Worm (Caenorhabditis elegans) whole organism, L4 larva: ENCODE measurements around the gene dao-6.

Experiments used
- D1046.2 ChIP-seq: fragments of 200-800 bp; sonication (Bioruptor generic); IDR thresholded peaks from 2 replicates; pipeline ENCODE4 v1.3.6; 2022; ENCODE audit warnings: missing genetic modification characterization, missing compliant biosample characterization
- F37D6.2 ChIP-seq: sonication (generic microtip); optimal IDR thresholded peaks from 2 replicates; lab custom pipeline; 2016; ENCODE audit warnings: mild to moderate bottlenecking, missing genetic modification characterization, missing compliant biosample characterization
- T26A8.4 ChIP-seq: fragments of 200-800 bp; sonication (Bioruptor generic); IDR thresholded peaks from 2 replicates; pipeline ENCODE4 v1.3.6; 2022; ENCODE audit warnings: missing genetic modification characterization, missing compliant biosample characterization
- Y105C5A.15 ChIP-seq: fragments of 200-800 bp; sonication (Bioruptor generic); IDR thresholded peaks from 2 replicates; pipeline ENCODE4 v1.3.6; 2022; ENCODE audit warnings: missing genetic modification characterization, missing compliant biosample characterization
- aha-1 ChIP-seq: fragments of 150-350 bp; peaks from one replicate; lab custom pipeline; 2014; ENCODE audit warnings: missing biosample characterization, missing genetic modification characterization
- arid-1 ChIP-seq: fragments of 200-800 bp; sonication (Bioruptor generic); conservative IDR thresholded peaks from 2 replicates; pipeline ENCODE4 v1.3.6; 2022; ENCODE audit warnings: missing genetic modification reagents, missing genetic modification characterization, missing compliant biosample characterization
- ceh-44 ChIP-seq: fragments of 200-800 bp; sonication (Bioruptor generic); IDR thresholded peaks from 2 replicates; pipeline ENCODE4 v1.3.6; 2022; ENCODE audit warnings: missing genetic modification reagents, missing genetic modification characterization, missing compliant biosample characterization
- ces-1 ChIP-seq: fragments of 150-350 bp; sonication (generic microtip); optimal IDR thresholded peaks from 4 replicates; lab custom pipeline; 2014; ENCODE audit warnings: missing biosample characterization, missing genetic modification reagents, missing genetic modification characterization
- ctbp-1 ChIP-seq: fragments of 200-800 bp; sonication (Bioruptor generic); IDR thresholded peaks from 2 replicates; pipeline ENCODE4 v1.3.6; 2022; ENCODE audit warnings: missing genetic modification reagents, missing genetic modification characterization, missing compliant biosample characterization
- daf-16 ChIP-seq, 3 experiments: sonication (generic microtip); optimal IDR thresholded peaks; 2 replicates each; lab custom pipeline; 2016 to 2017; ENCODE audit warnings: missing genetic modification characterization in 3 of 3, missing genetic modification reagents in 3 of 3, mild to moderate bottlenecking in 2 of 3, missing compliant biosample characterization in 2 of 3, missing biosample characterization in 1 of 3, moderate library complexity in 1 of 3
- dpl-1 ChIP-seq: fragments of 150-350 bp; optimal IDR thresholded peaks from 2 replicates; lab custom pipeline; 2014; ENCODE audit warnings: missing biosample characterization, missing genetic modification reagents, missing genetic modification characterization
- egl-43 ChIP-seq: fragments of 200-800 bp; sonication (Bioruptor generic); IDR thresholded peaks from 2 replicates; pipeline ENCODE4 v1.3.6; 2022; ENCODE audit warnings: missing genetic modification reagents, missing genetic modification characterization, missing compliant biosample characterization
- fkh-10 ChIP-seq: fragments of 150-350 bp; optimal IDR thresholded peaks from 2 replicates; lab custom pipeline; 2014; ENCODE audit warnings: missing biosample characterization, missing genetic modification reagents, missing genetic modification characterization
- hlh-11 ChIP-seq: fragments of 200-800 bp; sonication (Bioruptor generic); optimal IDR thresholded peaks from 2 replicates; lab custom pipeline; 2018; ENCODE audit warnings: mild to moderate bottlenecking, missing genetic modification characterization, missing compliant biosample characterization
- hmg-1.1 ChIP-seq: fragments of 200-800 bp; sonication (Bioruptor generic); IDR thresholded peaks from 2 replicates; pipeline ENCODE4 v1.3.6; 2022; ENCODE audit warnings: missing genetic modification reagents, missing genetic modification characterization, missing compliant biosample characterization
- lin-13 ChIP-seq: fragments of 150-350 bp; optimal IDR thresholded peaks from 2 replicates; lab custom pipeline; 2014; ENCODE audit warnings: missing biosample characterization, missing genetic modification reagents, missing genetic modification characterization
- lin-38 ChIP-seq: fragments of 200-800 bp; sonication (Bioruptor generic); IDR thresholded peaks from 2 replicates; pipeline ENCODE4 v1.3.6; 2022; ENCODE audit warnings: missing genetic modification reagents, missing genetic modification characterization, missing compliant biosample characterization
- mdl-1 ChIP-seq, 2 experiments: fragments of 150-350 bp in 1 of 2; sonication (generic microtip) in 1 of 2; optimal IDR thresholded peaks; 2 replicates each; lab custom pipeline; 2014 to 2017; ENCODE audit warnings: missing biosample characterization in 2 of 2, missing genetic modification characterization in 2 of 2
- mdt-29 ChIP-seq: fragments of 200-800 bp; sonication (Bioruptor generic); IDR thresholded peaks from 2 replicates; pipeline ENCODE4 v1.3.6; 2022; ENCODE audit warnings: missing genetic modification reagents, missing genetic modification characterization, missing compliant biosample characterization
- mxl-3 ChIP-seq: fragments of 200-800 bp; sonication (Bioruptor generic); optimal IDR thresholded peaks from 2 replicates; lab custom pipeline; 2018; ENCODE audit warnings: mild to moderate bottlenecking, missing genetic modification characterization, missing compliant biosample characterization
- nhr-10 ChIP-seq: fragments of 150-350 bp; optimal IDR thresholded peaks from 2 replicates; lab custom pipeline; 2014; ENCODE audit warnings: missing biosample characterization, missing genetic modification characterization
- nhr-102 ChIP-seq: sonication (generic microtip); optimal IDR thresholded peaks from 2 replicates; lab custom pipeline; 2016; ENCODE audit warnings: mild to moderate bottlenecking, missing genetic modification characterization, moderate library complexity, missing compliant biosample characterization
- nhr-25 ChIP-seq: sonication (generic microtip); optimal IDR thresholded peaks from 2 replicates; lab custom pipeline; 2017; ENCODE audit warnings: missing genetic modification characterization, mild to moderate bottlenecking, missing compliant biosample characterization, antibody characterized with exemption, moderate library complexity, borderline replicate concordance; ENCODE audit not compliant: insufficient read depth
- nhr-28 ChIP-seq: fragments of 150-350 bp; optimal IDR thresholded peaks from 2 replicates; lab custom pipeline; 2014; ENCODE audit warnings: missing biosample characterization, missing genetic modification characterization
- nhr-77 ChIP-seq: fragments of 150-350 bp; optimal IDR thresholded peaks from 2 replicates; lab custom pipeline; 2014; ENCODE audit warnings: missing biosample characterization, missing genetic modification characterization
- pqm-1 ChIP-seq: sonication (generic microtip); optimal IDR thresholded peaks from 2 replicates; lab custom pipeline; 2017; ENCODE audit warnings: missing biosample characterization, missing genetic modification characterization
- rbr-2 ChIP-seq: sonication (generic microtip); optimal IDR thresholded peaks from 2 replicates; lab custom pipeline; 2016; ENCODE audit warnings: missing genotype, missing genetic modification characterization, missing compliant biosample characterization
- sdz-12 ChIP-seq: fragments of 200-800 bp; sonication (Bioruptor generic); optimal IDR thresholded peaks from 2 replicates; lab custom pipeline; 2018; ENCODE audit warnings: mild to moderate bottlenecking, missing genetic modification characterization, missing compliant biosample characterization
- set-16 ChIP-seq: fragments of 200-800 bp; sonication (Bioruptor generic); IDR thresholded peaks from 2 replicates; pipeline ENCODE4 v1.3.6; 2022; ENCODE audit warnings: missing genetic modification reagents, missing genetic modification characterization, missing compliant biosample characterization
- skn-1 ChIP-seq: fragments of 150-350 bp; optimal IDR thresholded peaks from 2 replicates; lab custom pipeline; 2014; ENCODE audit warnings: missing biosample characterization, missing genetic modification characterization
- snpc-1.2 ChIP-seq: fragments of 200-800 bp; sonication (Bioruptor generic); IDR thresholded peaks from 2 replicates; pipeline ENCODE4 v1.3.6; 2022; ENCODE audit warnings: missing genetic modification reagents, missing genetic modification characterization, missing compliant biosample characterization
- spr-3 ChIP-seq: fragments of 200-800 bp; sonication (Bioruptor generic); optimal IDR thresholded peaks from 2 replicates; lab custom pipeline; 2018; ENCODE audit warnings: mild to moderate bottlenecking, missing genetic modification characterization, missing compliant biosample characterization
- unc-130 ChIP-seq: sonication (generic microtip); optimal IDR thresholded peaks from 2 replicates; lab custom pipeline; 2016; ENCODE audit warnings: missing genetic modification reagents, missing genetic modification characterization, missing compliant biosample characterization
- unc-62 ChIP-seq, 3 experiments: fragments of 150-350 bp in 1 of 3; sonication (generic microtip); optimal IDR thresholded peaks in 2 of 3; peaks in 1 of 3; 1 replicate in 1 of 3; 2 replicates in 2 of 3; lab custom pipeline; 2014 to 2017; ENCODE audit warnings: missing biosample characterization in 3 of 3, missing genetic modification characterization in 3 of 3, missing genetic modification reagents in 3 of 3, missing genotype in 1 of 3
- vab-7 ChIP-seq: fragments of 200-800 bp; sonication (Bioruptor generic); IDR thresholded peaks from 2 replicates; pipeline ENCODE4 v1.3.6; 2022; ENCODE audit warnings: missing genetic modification reagents, missing genetic modification characterization, missing compliant biosample characterization
- zfp-3 ChIP-seq: fragments of 200-800 bp; sonication (Bioruptor generic); conservative IDR thresholded peaks from 2 replicates; pipeline ENCODE4 v1.3.6; 2022; ENCODE audit warnings: missing genetic modification reagents, missing genetic modification characterization, missing compliant biosample characterization
- zip-11 ChIP-seq: fragments of 200-800 bp; sonication (Bioruptor generic); IDR thresholded peaks from 2 replicates; pipeline ENCODE4 v1.3.6; 2022; ENCODE audit warnings: missing genetic modification characterization, missing compliant biosample characterization

dao-6 gene

ce11 chrIII:9702665-9703252 is 33.2 kb downstream of the dao-6 start (continued):
- TF ChIP-seq hmg-1.1 (GFP tag; lab: Robert Waterston, UW): peak; percentile 7; the same call in 1 of the 2 replicates
- TF ChIP-seq nhr-10: no peak
- TF ChIP-seq F37D6.2 (tag; lab: Kevin White, UChicago): peak; percentile 1
- 0 out of 2 replicates have a peak, but pooled peaks have one; percentile 15 for TF ChIP-seq egl-43

- TF ChIP-seq rbr-2 (no peak), daf-16 (GFP tag; optimal IDR thresholded peaks at IDR 0.05; lab: Kevin White, UChicago) (no peak), daf-16 (tag; optimal IDR thresholded peaks at IDR 0.05; lab: Kevin White, UChicago) (no peak), fkh-10 (no peak), aha-1 (peak; percentile 64), mxl-3 (GFP tag; lab: Kevin White, UChicago) (no peak), nhr-102 (tag; lab: Kevin White, UChicago) (no peak), zip-11 (no peak), unc-62 (GFP tag; optimal IDR thresholded peaks at IDR 0.05 in 1 of 2; lab: Kevin White, UChicago) (peak in 1 of 2 experiments; percentile 89), unc-62 (tag; optimal IDR thresholded peaks at IDR 0.05; lab: Kevin White, UChicago) (no peak), set-16 (GFP tag; lab: Robert Waterston, UW) (peak; percentile 35; the same call in 1 of the 2 replicates), hmg-1.1 (GFP tag; lab: Robert Waterston, UW) (peak; percentile 58), arid-1 (GFP tag; lab: Robert Waterston, UW) (0 out of 2 replicates have a peak, but pooled peaks have one; percentile 30), sdz-12 (no peak), lin-13 (GFP tag; lab: Kevin White, UChicago) (no peak), vab-7 (no peak), F37D6.2 (tag; lab: Kevin White, UChicago) (no peak)
Observed at ce11 chrIII:9701798-9702197, 34.2 kb downstream of the dao-6 start.

- TF ChIP-seq hlh-11 (tag; lab: Kevin White, UChicago) (peak; percentile 8), nhr-28 (tag; lab: Kevin White, UChicago) (peak; percentile 65), snpc-1.2 (GFP tag; lab: Robert Waterston, UW) (no peak), aha-1 (peak; percentile 97), mxl-3 (GFP tag; lab: Kevin White, UChicago) (peak; percentile 27), ceh-44 (GFP tag; lab: Robert Waterston, UW) (no peak), fkh-10 (no peak)
Observed at ce11 chrIII:9700114-9700690, 35.8 kb downstream of the dao-6 start.

- 0 out of 2 replicates have a peak, but pooled peaks have one; percentile 5 for TF ChIP-seq set-16 (GFP tag; lab: Robert Waterston, UW)
- TF ChIP-seq T26A8.4 (GFP tag; lab: Robert Waterston, UW): no peak
Observed at ce11 chrIII:9699576-9699975, 36.4 kb downstream of the dao-6 start, which contains the start of gene tlk-1. TSS of gene tlk-1 (plus strand) at chrIII:9699876.

DNA sequence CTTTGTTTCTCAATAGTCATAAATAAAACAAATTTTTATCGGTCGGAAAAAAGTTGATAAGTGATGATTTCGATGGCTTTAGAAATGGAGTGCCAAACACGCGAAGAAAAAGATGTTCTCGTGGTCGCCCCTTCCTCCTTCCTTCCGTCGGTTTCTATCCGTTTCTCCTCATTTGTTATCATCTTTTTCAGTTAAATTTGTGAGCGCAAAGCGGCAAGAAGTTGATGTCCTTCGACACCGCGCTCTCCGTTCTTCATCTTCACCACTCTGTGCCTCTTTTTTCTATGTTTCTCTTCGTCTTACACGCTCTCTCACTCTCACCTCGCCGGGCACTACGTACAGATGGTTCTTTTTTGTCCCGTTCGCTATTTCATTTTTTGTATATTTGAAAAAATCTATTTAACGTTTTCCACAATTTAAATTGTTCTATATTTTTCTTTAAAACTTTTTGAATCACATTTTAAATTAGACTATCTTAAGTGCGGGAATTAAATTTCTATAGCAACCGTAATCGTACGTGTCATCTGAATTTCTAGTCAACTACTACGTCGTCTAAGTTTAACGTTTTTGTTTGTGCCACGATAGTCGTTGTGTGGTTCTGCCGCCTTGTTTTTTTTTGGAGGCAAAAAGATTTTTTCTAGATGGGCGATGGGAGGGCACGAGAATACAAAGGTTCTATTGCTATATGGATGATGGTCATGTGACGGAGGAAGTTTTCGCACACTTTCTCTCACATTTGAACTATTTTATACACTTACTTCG is 37.2 kb downstream of the dao-6 start:
- TF ChIP-seq D1046.2 (GFP tag; lab: Robert Waterston, UW): no peak
- no peak for TF ChIP-seq zfp-3 (GFP tag; lab: Robert Waterston, UW)
- TF ChIP-seq hmg-1.1 (GFP tag; lab: Robert Waterston, UW): peak; percentile 57
- no peak for TF ChIP-seq dpl-1
- no peak for TF ChIP-seq nhr-77 (tag; lab: Kevin White, UChicago)
- no peak for TF ChIP-seq nhr-25 (tag; lab: Kevin White, UChicago)
- no peak for TF ChIP-seq ces-1 (GFP tag; lab: Kevin White, UChicago)
- TF ChIP-seq pqm-1: no peak
- TF ChIP-seq skn-1 (tag; lab: Kevin White, UChicago): no peak
- peak; percentile 58 for TF ChIP-seq hlh-11 (tag; lab: Kevin White, UChicago)
- TF ChIP-seq mdl-1 (tag; optimal IDR thresholded peaks at IDR 0.05; lab: Kevin White, UChicago): peak; percentile 17 to 78
- no peak for TF ChIP-seq Y105C5A.15
- TF ChIP-seq unc-62 (GFP tag; optimal IDR thresholded peaks at IDR 0.05 in 1 of 2; lab: Kevin White, UChicago): peak in 1 of 2 experiments; percentile 84
- TF ChIP-seq unc-62 (tag; optimal IDR thresholded peaks at IDR 0.05; lab: Kevin White, UChicago): no peak
- TF ChIP-seq ceh-44 (GFP tag; lab: Robert Waterston, UW): no peak
- no peak for TF ChIP-seq lin-38 (GFP tag; lab: Robert Waterston, UW)
- no peak for TF ChIP-seq unc-130 (GFP tag; lab: Kevin White, UChicago)
- TF ChIP-seq rbr-2: peak; percentile 35
- TF ChIP-seq ctbp-1 (GFP tag; lab: Robert Waterston, UW): peak; percentile 71
- TF ChIP-seq mdt-29: no peak
- TF ChIP-seq spr-3 (GFP tag; lab: Kevin White, UChicago): no peak
